Fruit fly (Drosophila melanogaster): ENCODE data around the gene Traf4.

Gene Traf4

dm6 chr2L:4382522-4382921 lies 20.8 kb downstream of the Traf4 start, which contains the start of gene CG17612:
Gene CG17612 (minus strand): TSS chr2L:4382735.
- peak; percentile 98 for TF ChIP-seq CG14711 (tag; optimal IDR thresholded peaks at IDR 0.05)
- TF ChIP-seq Hr96 (GFP tag; optimal IDR thresholded peaks at IDR 0.05): no peak

- no peak for TF ChIP-seq CG33017 (tag; optimal IDR thresholded peaks at IDR 0.05)
- TF ChIP-seq CG7045 (GFP tag; optimal IDR thresholded peaks at IDR 0.05): no peak
- TF ChIP-seq cnc (optimal IDR thresholded peaks at IDR 0.05): no peak
- no peak for TF ChIP-seq toe (GFP tag; optimal IDR thresholded peaks at IDR 0.05)
- no peak for TF ChIP-seq CG7101 (tag; optimal IDR thresholded peaks at IDR 0.05)
- no peak for TF ChIP-seq Hr96 (GFP tag; optimal IDR thresholded peaks at IDR 0.05)
- TF ChIP-seq tj (GFP tag; optimal IDR thresholded peaks at IDR 0.05): no peak
- TF ChIP-seq Crg-1 (GFP tag; optimal IDR thresholded peaks at IDR 0.05): no peak
- TF ChIP-seq CG1620 (GFP tag; optimal IDR thresholded peaks at IDR 0.05): no peak
- no peak for TF ChIP-seq Clk (GFP tag; optimal IDR thresholded peaks at IDR 0.05)
- TF ChIP-seq CG11617 (GFP tag; optimal IDR thresholded peaks at IDR 0.05): no peak
- no peak for TF ChIP-seq CG5204 (GFP tag; optimal IDR thresholded peaks at IDR 0.05)
Measured at dm6 chr2L:4385387-4386279, 23.9 kb downstream of the Traf4 start, which contains the start of gene Vps53. Gene Vps53 (minus strand): TSS chr2L:4386062.

dm6 chr2L:4386926-4387550 lies 25.3 kb downstream of the Traf4 start, which contains the start of gene Psf2:
Gene Psf2 (minus strand): TSS chr2L:4387356.
- TF ChIP-seq cic (GFP tag; optimal IDR thresholded peaks at IDR 0.05) (peak; percentile 50), tj (GFP tag; optimal IDR thresholded peaks at IDR 0.05) (peak; percentile 20), ovo (GFP tag; optimal IDR thresholded peaks at IDR 0.05) (peak; percentile 4), CG14711 (tag; optimal IDR thresholded peaks at IDR 0.05) (no peak)

- TF ChIP-seq CG33017 (tag; optimal IDR thresholded peaks at IDR 0.05): no peak
- no peak for TF ChIP-seq CG14711 (tag; optimal IDR thresholded peaks at IDR 0.05)
- TF ChIP-seq CG12768 (GFP tag; optimal IDR thresholded peaks at IDR 0.05): no peak
- no peak for TF ChIP-seq CG7045 (GFP tag; optimal IDR thresholded peaks at IDR 0.05)
- no peak for TF ChIP-seq bab1 (GFP tag; optimal IDR thresholded peaks at IDR 0.05)
- no peak for TF ChIP-seq toe (GFP tag; optimal IDR thresholded peaks at IDR 0.05)
- TF ChIP-seq cnc (optimal IDR thresholded peaks at IDR 0.05): no peak
- no peak for TF ChIP-seq CG5204 (GFP tag; optimal IDR thresholded peaks at IDR 0.05)
- no peak for TF ChIP-seq Mnt (GFP tag; optimal IDR thresholded peaks at IDR 0.05)
- TF ChIP-seq CG11617 (GFP tag; optimal IDR thresholded peaks at IDR 0.05): no peak
- no peak for TF ChIP-seq Crg-1 (GFP tag; optimal IDR thresholded peaks at IDR 0.05)
- no peak for TF ChIP-seq kay (GFP tag; ENCODE audit: borderline replicate concordance)
Measured at dm6 chr2L:4388027-4388426, 26.3 kb downstream of the Traf4 start, which contains the start of gene Tps1. Gene Tps1 (plus strand): TSS chr2L:4388327.

dm6 chr2L:4389405-4390115 lies 27.8 kb downstream of the Traf4 start:
- TF ChIP-seq cic (GFP tag; optimal IDR thresholded peaks at IDR 0.05) (peak; percentile 43), Mnt (GFP tag; optimal IDR thresholded peaks at IDR 0.05) (no peak)

- no peak for TF ChIP-seq CG12768 (GFP tag; optimal IDR thresholded peaks at IDR 0.05)
- peak; percentile 68 for TF ChIP-seq Hr96 (GFP tag; optimal IDR thresholded peaks at IDR 0.05)
- TF ChIP-seq CG14711 (tag; optimal IDR thresholded peaks at IDR 0.05): peak; percentile 33
- peak; percentile 5 for TF ChIP-seq bab1 (GFP tag; optimal IDR thresholded peaks at IDR 0.05)
- TF ChIP-seq tj (GFP tag; optimal IDR thresholded peaks at IDR 0.05): peak; percentile 53
- TF ChIP-seq CG11617 (GFP tag; optimal IDR thresholded peaks at IDR 0.05): peak; percentile 43
- TF ChIP-seq Clk (GFP tag; optimal IDR thresholded peaks at IDR 0.05): no peak
- TF ChIP-seq kay (GFP tag; ENCODE audit: borderline replicate concordance): no peak
- no peak for TF ChIP-seq Crg-1 (GFP tag; optimal IDR thresholded peaks at IDR 0.05)
- TF ChIP-seq CG33017 (tag; optimal IDR thresholded peaks at IDR 0.05): no peak
- TF ChIP-seq CG7045 (GFP tag; optimal IDR thresholded peaks at IDR 0.05): no peak
- TF ChIP-seq ovo (GFP tag; optimal IDR thresholded peaks at IDR 0.05): no peak
- TF ChIP-seq CG1620 (GFP tag; optimal IDR thresholded peaks at IDR 0.05): peak; percentile 7
- peak; percentile 72 for TF ChIP-seq toe (GFP tag; optimal IDR thresholded peaks at IDR 0.05)
- peak; percentile 62 for TF ChIP-seq CG5204 (GFP tag; optimal IDR thresholded peaks at IDR 0.05)
Measured at dm6 chr2L:4393842-4394421, 32.2 kb downstream of the Traf4 start, which contains the start of gene CG3652. Gene CG3652 (minus strand): TSS chr2L:4393876.

Measured in whole organism, adult.